Fruit fly (Drosophila melanogaster) whole organism, adult: Measurements from ENCODE around the gene CG32264.

Experiments used
- CG11617 ChIP-seq: fragments of 200-800 bp; sonication (Bioruptor generic); optimal IDR thresholded peaks from 2 replicates; lab custom pipeline; 2017; ENCODE audit warnings: mild to moderate bottlenecking, missing biosample characterization, missing genetic modification reagents, missing genetic modification characterization
- CG33017 ChIP-seq: fragments of 200-800 bp; sonication (Bioruptor generic); optimal IDR thresholded peaks from 2 replicates; lab custom pipeline; 2018; ENCODE audit warnings: missing biosample characterization, mild to moderate bottlenecking, missing genetic modification characterization, moderate library complexity
- CG5204 ChIP-seq: fragments of 200-800 bp; sonication (Bioruptor generic); optimal IDR thresholded peaks from 2 replicates; lab custom pipeline; 2016; ENCODE audit warnings: missing biosample characterization, missing genetic modification characterization
- CG7045 ChIP-seq: fragments of 200-800 bp; sonication (Bioruptor generic); optimal IDR thresholded peaks from 2 replicates; lab custom pipeline; 2017; ENCODE audit warnings: missing biosample characterization, mild to moderate bottlenecking, missing genetic modification characterization
- CG7101 ChIP-seq: fragments of 200-800 bp; sonication (Bioruptor generic); optimal IDR thresholded peaks from 2 replicates; lab custom pipeline; 2018; ENCODE audit warnings: missing biosample characterization, mild to moderate bottlenecking, missing genetic modification characterization, moderate library complexity
- Crg-1 ChIP-seq: fragments of 200-800 bp; sonication (Bioruptor generic); optimal IDR thresholded peaks from 2 replicates; lab custom pipeline; 2016; ENCODE audit warnings: missing biosample characterization, missing genetic modification characterization
- Mnt ChIP-seq: fragments of 200-800 bp; sonication (Bioruptor generic); optimal IDR thresholded peaks from 2 replicates; lab custom pipeline; 2016; ENCODE audit warnings: missing biosample characterization, mild to moderate bottlenecking, missing genetic modification characterization
- bab1 ChIP-seq: fragments of 200-800 bp; sonication (Bioruptor generic); optimal IDR thresholded peaks from 3 replicates; lab custom pipeline; 2019; ENCODE audit warnings: missing biosample characterization, mild to moderate bottlenecking, missing genetic modification characterization, moderate library complexity
- kay ChIP-seq: fragments of 200-800 bp; sonication (Bioruptor generic); peaks from one replicate; lab custom pipeline; 2016; ENCODE audit warnings: missing biosample characterization, missing genetic modification characterization, borderline replicate concordance
- ovo ChIP-seq: fragments of 200-800 bp; sonication (Bioruptor generic); optimal IDR thresholded peaks from 2 replicates; lab custom pipeline; 2016; ENCODE audit warnings: missing biosample characterization, missing genetic modification characterization
- pad ChIP-seq: fragments of 200-800 bp; sonication (Bioruptor generic); optimal IDR thresholded peaks from 3 replicates; lab custom pipeline; 2017; ENCODE audit warnings: missing biosample characterization, missing genetic modification characterization, mild to moderate bottlenecking, moderate library complexity, missing genetic modification reagents
- toe ChIP-seq: fragments of 200-800 bp; sonication (Bioruptor generic); optimal IDR thresholded peaks from 2 replicates; lab custom pipeline; 2016; ENCODE audit warnings: missing biosample characterization, missing genetic modification characterization

- TF ChIP-seq CG5204 (GFP tag; lab: Kevin White, UChicago) = no peak
- no peak for TF ChIP-seq pad (GFP tag; lab: Kevin White, UChicago)
- no peak for TF ChIP-seq ovo
- no peak for TF ChIP-seq kay
- no peak for TF ChIP-seq CG33017 (tag; lab: Kevin White, UChicago)
- no peak for TF ChIP-seq toe (GFP tag; lab: Kevin White, UChicago)
- TF ChIP-seq CG7045 (GFP tag; lab: Kevin White, UChicago) = no peak
- no peak for TF ChIP-seq Crg-1 (GFP tag; lab: Kevin White, UChicago)
- no peak for TF ChIP-seq Mnt
- no peak for TF ChIP-seq CG7101 (tag; lab: Kevin White, UChicago)
- no peak for TF ChIP-seq bab1 (GFP tag; lab: Kevin White, UChicago)
- TF ChIP-seq CG11617 (GFP tag; lab: Kevin White, UChicago) = no peak
Observed at dm6 chr3L:3706782-3707181, 99.5 kb downstream of the CG32264 start.
